Worm (Caenorhabditis elegans): ENCODE data around the gene clec-257.

DNA sequence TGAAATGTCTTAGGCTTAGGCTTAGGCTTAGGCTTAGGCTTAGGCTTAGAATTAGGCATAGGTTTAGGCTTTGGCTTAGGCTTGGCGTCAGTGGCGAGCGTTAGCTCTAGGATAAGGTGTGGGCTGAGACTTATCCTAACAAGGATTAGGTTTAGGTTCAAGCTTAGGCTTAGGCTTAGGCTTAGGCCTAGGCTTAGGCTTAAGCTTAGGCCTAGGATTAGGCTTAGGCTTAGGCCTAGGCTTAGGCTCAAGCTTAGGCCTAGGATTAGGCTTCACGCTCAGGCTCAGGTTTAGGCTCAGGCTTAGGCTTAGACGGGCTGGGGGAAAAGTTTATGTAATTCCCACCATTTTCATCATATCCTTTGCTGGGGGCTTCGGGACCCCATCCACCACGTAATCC, 38.9 kb upstream of the clec-257 start:
- no peak for TF ChIP-seq aly-2 (tag; optimal IDR thresholded peaks at IDR 0.05)
- no peak for TF ChIP-seq lin-13 (GFP tag; optimal IDR thresholded peaks at IDR 0.05)
- no peak for TF ChIP-seq hlh-30 (tag; optimal IDR thresholded peaks at IDR 0.05; ENCODE audit: insufficient read depth)
- no peak for TF ChIP-seq daf-19 (GFP tag; conservative IDR thresholded peaks at IDR 0.05)
- no peak for TF ChIP-seq sdz-12 (GFP tag; optimal IDR thresholded peaks at IDR 0.05)
- no peak for TF ChIP-seq F49E8.2 (tag; optimal IDR thresholded peaks at IDR 0.05; ENCODE audit: borderline replicate concordance)
- no peak for TF ChIP-seq nhr-237 (tag; optimal IDR thresholded peaks at IDR 0.05)
- TF ChIP-seq ces-1 (GFP tag; optimal IDR thresholded peaks at IDR 0.05), result no peak
- no peak for TF ChIP-seq madf-9 (GFP tag; conservative IDR thresholded peaks at IDR 0.05)
- no peak for TF ChIP-seq jun-1 (tag; optimal IDR thresholded peaks at IDR 0.05)

All from whole organism, L4 larva.